Fruit fly (Drosophila melanogaster) whole organism, pupa: ENCODE results near the gene CG43845.

Source experiments
- CG10348 ChIP-seq: fragments of 200-800 bp; sonication (Bioruptor generic); IDR thresholded peaks from 2 replicates; pipeline ENCODE4 v1.3.6; 2022; ENCODE audit warnings: missing biosample characterization, missing genetic modification characterization
- CG32121 ChIP-seq: fragments of 200-800 bp; sonication (Bioruptor generic); IDR thresholded peaks from 2 replicates; pipeline ENCODE4 v1.3.6; 2022; ENCODE audit warnings: missing biosample characterization, missing genetic modification characterization
- CG34367 ChIP-seq: fragments of 200-800 bp; sonication (Bioruptor generic); optimal IDR thresholded peaks from 2 replicates; lab custom pipeline; 2018; ENCODE audit warnings: missing biosample characterization, mild to moderate bottlenecking, missing genetic modification characterization
- CG4496 ChIP-seq: fragments of 200-800 bp; sonication (Bioruptor generic); IDR thresholded peaks from 3 replicates; pipeline ENCODE4 v1.3.6; 2022; ENCODE audit warnings: missing biosample characterization, missing genetic modification characterization
- CG8159 ChIP-seq: fragments of 200-800 bp; sonication (Bioruptor generic); optimal IDR thresholded peaks from 3 replicates; lab custom pipeline; 2018; ENCODE audit warnings: missing biosample characterization, mild to moderate bottlenecking, missing genetic modification characterization, moderate library complexity
- CG8301 ChIP-seq: fragments of 200-800 bp; sonication (Bioruptor generic); optimal IDR thresholded peaks from 2 replicates; lab custom pipeline; 2018; ENCODE audit warnings: missing biosample characterization, mild to moderate bottlenecking, missing genetic modification characterization
- CG9948 ChIP-seq: fragments of 200-800 bp; sonication (Bioruptor generic); optimal IDR thresholded peaks from 2 replicates; lab custom pipeline; 2018; ENCODE audit warnings: missing biosample characterization, mild to moderate bottlenecking, missing genetic modification characterization, moderate library complexity
- D1 ChIP-seq: fragments of 200-800 bp; sonication (Bioruptor generic); optimal IDR thresholded peaks from 2 replicates; lab custom pipeline; 2018; ENCODE audit warnings: missing biosample characterization, mild to moderate bottlenecking, missing genetic modification characterization, moderate library complexity
- Ets98B ChIP-seq: fragments of 200-800 bp; sonication (Bioruptor generic); IDR thresholded peaks from 2 replicates; pipeline ENCODE4 v1.3.6; 2022; ENCODE audit warnings: missing biosample characterization, missing genetic modification characterization
- Pif1A ChIP-seq: fragments of 200-800 bp; sonication (Bioruptor generic); optimal IDR thresholded peaks from 3 replicates; lab custom pipeline; 2016; ENCODE audit warnings: missing biosample characterization, missing genetic modification characterization

DNA sequence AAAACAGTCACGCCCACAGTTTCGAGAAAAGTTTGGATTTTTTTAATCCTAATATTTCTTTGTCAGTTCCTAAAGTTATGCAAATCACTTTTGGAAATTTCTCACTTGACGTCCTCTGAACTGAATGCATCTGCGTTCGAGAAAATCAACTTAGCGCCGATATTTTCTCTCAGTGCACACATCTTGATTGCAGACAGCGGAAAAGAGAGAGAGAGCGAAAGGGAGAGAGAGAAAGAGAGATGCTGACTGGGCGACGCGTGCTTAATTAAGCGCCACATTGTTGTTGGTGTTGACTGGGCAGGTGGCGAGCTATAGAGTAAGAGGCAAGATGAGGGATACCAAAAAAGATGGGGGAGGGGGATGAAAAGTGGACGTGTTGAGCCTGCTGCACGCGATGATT, 4.3 kb downstream of the CG43845 start:
- TF ChIP-seq CG8301 (tag; lab: Kevin White, UChicago) (peak; percentile 61), D1 (tag; lab: Kevin White, UChicago) (peak; percentile 1), CG4496 (GFP tag; lab: Robert Waterston, UW) (peak; percentile 64; the same call in 1 of the 3 replicates), CG10348 (GFP tag; lab: Robert Waterston, UW) (no peak), CG8159 (peak; percentile 65), CG9948 (tag; lab: Kevin White, UChicago) (peak; percentile 58), CG32121 (peak; percentile 57; the same call in 1 of the 2 replicates), Pif1A (GFP tag; lab: Kevin White, UChicago) (peak; percentile 73), CG34367 (tag; lab: Kevin White, UChicago) (peak; percentile 34), Ets98B (GFP tag; lab: Robert Waterston, UW) (peak; percentile 72)
